Fruit fly (Drosophila melanogaster) whole organism, embryonic: ENCODE measurements around the gene CG32267.

Experiments
- Abd-B ChIP-seq: fragments of 200-800 bp; sonication (Bioruptor generic); optimal IDR thresholded peaks from 2 replicates; lab custom pipeline; 2018; ENCODE audit warnings: missing biosample characterization, mild to moderate bottlenecking, missing genetic modification characterization, moderate library complexity
- CG10147 ChIP-seq: fragments of 200-800 bp; sonication (Bioruptor generic); optimal IDR thresholded peaks from 2 replicates; lab custom pipeline; 2019; ENCODE audit warnings: missing biosample characterization, mild to moderate bottlenecking, missing genetic modification characterization, moderate library complexity
- CG11560 ChIP-seq: fragments of 200-800 bp; sonication (Bioruptor generic); IDR thresholded peaks from 3 replicates; pipeline ENCODE4 v1.3.6; 2022; ENCODE audit warnings: missing biosample characterization, missing genetic modification characterization
- CG11695 ChIP-seq: fragments of 200-800 bp; sonication (Bioruptor generic); IDR thresholded peaks from 3 replicates; pipeline ENCODE4 v1.3.6; 2022; ENCODE audit warnings: missing biosample characterization, missing genetic modification characterization
- CG16779 ChIP-seq: fragments of 200-800 bp; sonication (Bioruptor generic); IDR thresholded peaks from 2 replicates; pipeline ENCODE4 v1.3.6; 2022; ENCODE audit warnings: missing biosample characterization, missing genetic modification characterization
- CG31441 ChIP-seq: fragments of 200-800 bp; sonication (Bioruptor generic); IDR thresholded peaks from 2 replicates; pipeline ENCODE4 v1.3.6; 2022; ENCODE audit warnings: missing biosample characterization, missing genetic modification characterization
- CG32532 ChIP-seq: fragments of 200-800 bp; sonication (Bioruptor generic); IDR thresholded peaks from 2 replicates; pipeline ENCODE4 v1.3.6; 2022; ENCODE audit warnings: missing biosample characterization, missing genetic modification characterization
- CG3407 ChIP-seq: fragments of 200-800 bp; sonication (Bioruptor generic); optimal IDR thresholded peaks from 2 replicates; lab custom pipeline; 2018; ENCODE audit warnings: missing biosample characterization, mild to moderate bottlenecking, missing genetic modification characterization
- CG3726 ChIP-seq: fragments of 200-800 bp; sonication (Bioruptor generic); IDR thresholded peaks from 3 replicates; pipeline ENCODE4, ENCODE4 v1.3.6; 2022; ENCODE audit warnings: missing biosample characterization, missing genetic modification characterization
- CG4360 ChIP-seq: fragments of 200-800 bp; sonication (Bioruptor generic); IDR thresholded peaks from 2 replicates; pipeline ENCODE4 v1.3.6; 2022; ENCODE audit warnings: missing biosample characterization, missing genetic modification characterization
- CG4707 ChIP-seq: fragments of 200-800 bp; sonication (Bioruptor generic); optimal IDR thresholded peaks from 2 replicates; lab custom pipeline; 2018; ENCODE audit warnings: missing biosample characterization, mild to moderate bottlenecking, missing genetic modification characterization, moderate library complexity
- CG6175 ChIP-seq: fragments of 200-800 bp; sonication (Bioruptor generic); IDR thresholded peaks from 3 replicates; pipeline ENCODE4 v1.3.6; 2022; ENCODE audit warnings: missing biosample characterization, missing genetic modification characterization
- CG7271 ChIP-seq: fragments of 200-800 bp; sonication (Bioruptor generic); optimal IDR thresholded peaks from 2 replicates; lab custom pipeline; 2018; ENCODE audit warnings: missing biosample characterization, mild to moderate bottlenecking, missing genetic modification characterization, moderate library complexity
- D19A ChIP-seq: fragments of 200-800 bp; optimal IDR thresholded peaks from 3 replicates; lab custom pipeline; 2019; ENCODE audit warnings: missing biosample characterization, mild to moderate bottlenecking, missing genetic modification characterization, moderate library complexity
- HLH54F ChIP-seq: fragments of 200-800 bp; sonication (Bioruptor generic); optimal IDR thresholded peaks from 3 replicates; lab custom pipeline; 2016; ENCODE audit warnings: missing biosample characterization, missing genetic modification characterization
- Hand ChIP-seq: fragments of 200-800 bp; sonication (Bioruptor generic); optimal IDR thresholded peaks from 2 replicates; lab custom pipeline; 2017; ENCODE audit warnings: mild to moderate bottlenecking, missing biosample characterization, missing genetic modification reagents, missing genetic modification characterization
- HmgZ ChIP-seq: fragments of 200-800 bp; sonication (Bioruptor generic); optimal IDR thresholded peaks from 2 replicates; lab custom pipeline; 2018; ENCODE audit warnings: missing biosample characterization, mild to moderate bottlenecking, missing genetic modification characterization
- Lim3 ChIP-seq: fragments of 200-800 bp; sonication (Bioruptor generic); IDR thresholded peaks from 2 replicates; pipeline ENCODE4 v1.3.6; 2022; ENCODE audit warnings: missing biosample characterization, missing genetic modification characterization
- Nf-YC ChIP-seq: fragments of 200-800 bp; optimal IDR thresholded peaks from 3 replicates; lab custom pipeline; 2019; ENCODE audit warnings: missing biosample characterization, mild to moderate bottlenecking, missing genetic modification characterization, moderate library complexity
- NfI ChIP-seq: fragments of 200-800 bp; sonication (Bioruptor generic); optimal IDR thresholded peaks from 3 replicates; lab custom pipeline; 2018; ENCODE audit warnings: missing biosample characterization, mild to moderate bottlenecking, missing genetic modification characterization, moderate library complexity
- Opbp ChIP-seq: fragments of 200-800 bp; sonication (Bioruptor generic); IDR thresholded peaks from 3 replicates; pipeline ENCODE4 v1.3.6; 2022; ENCODE audit warnings: missing biosample characterization, missing genetic modification characterization; ENCODE audit not compliant: partially characterized antibody
- Optix ChIP-seq: fragments of 200-800 bp; sonication (Bioruptor generic); IDR thresholded peaks from 3 replicates; pipeline ENCODE4 v1.3.6; 2022; ENCODE audit warnings: missing biosample characterization, missing genetic modification characterization
- Sox102F ChIP-seq: fragments of 200-800 bp; sonication (Bioruptor generic); optimal IDR thresholded peaks from 2 replicates; lab custom pipeline; 2018; ENCODE audit warnings: missing biosample characterization, mild to moderate bottlenecking, missing genetic modification characterization, moderate library complexity
- Ssrp ChIP-seq: fragments of 200-800 bp; sonication (Bioruptor generic); optimal IDR thresholded peaks from 2 replicates; lab custom pipeline; 2018; ENCODE audit warnings: missing biosample characterization, mild to moderate bottlenecking, missing genetic modification characterization, moderate library complexity
- Stat92E ChIP-seq, 3 experiments: fragments of >200 bp in 2 of 3; fragments of 200-800 bp in 1 of 3; sonication (Bioruptor generic) in 1 of 3; optimal IDR thresholded peaks; 2 replicates each; lab custom pipeline; 2017 to 2019; ENCODE audit warnings: missing biosample characterization in 3 of 3, missing genetic modification characterization in 3 of 3, mild to moderate bottlenecking in 1 of 3, moderate library complexity in 1 of 3
- Trl ChIP-seq, 3 experiments: fragments of >200 bp in 2 of 3; fragments of 200-800 bp in 1 of 3; sonication (Bioruptor generic) in 1 of 3; optimal IDR thresholded peaks; 2 replicates in 1 of 3; 3 replicates in 2 of 3; lab custom pipeline; 2016 to 2017; ENCODE audit warnings: missing biosample characterization in 1 of 3, missing genetic modification characterization in 1 of 3
- YL-1 ChIP-seq: fragments of 200-800 bp; sonication (Bioruptor generic); optimal IDR thresholded peaks from 3 replicates; lab custom pipeline; 2017; ENCODE audit warnings: missing biosample characterization, mild to moderate bottlenecking, missing genetic modification characterization
- ab ChIP-seq: fragments of 200-800 bp; sonication (Bioruptor generic); optimal IDR thresholded peaks from 2 replicates; lab custom pipeline; 2016; ENCODE audit warnings: missing biosample characterization, missing genetic modification characterization
- abd-A ChIP-seq: fragments of 200-800 bp; sonication (Bioruptor generic); optimal IDR thresholded peaks from 3 replicates; lab custom pipeline; 2019; ENCODE audit warnings: missing biosample characterization, mild to moderate bottlenecking, missing genetic modification characterization, moderate library complexity
- ara ChIP-seq: fragments of 200-800 bp; sonication (Bioruptor generic); IDR thresholded peaks from 2 replicates; pipeline ENCODE4 v1.3.6; 2022; ENCODE audit warnings: missing biosample characterization, missing genetic modification characterization
- caup ChIP-seq: fragments of 200-800 bp; sonication (Bioruptor generic); optimal IDR thresholded peaks from 3 replicates; lab custom pipeline; 2017; ENCODE audit warnings: missing biosample characterization, mild to moderate bottlenecking, missing genetic modification characterization, moderate library complexity; ENCODE audit not compliant: severe bottlenecking
- cg ChIP-seq: fragments of 200-800 bp; sonication (Bioruptor generic); optimal IDR thresholded peaks from 3 replicates; lab custom pipeline; 2019; ENCODE audit warnings: missing biosample characterization, mild to moderate bottlenecking, missing genetic modification characterization, moderate library complexity
- cwo ChIP-seq: fragments of 200-800 bp; sonication (Bioruptor generic); optimal IDR thresholded peaks from 3 replicates; lab custom pipeline; 2017; ENCODE audit warnings: missing biosample characterization, missing genetic modification characterization, mild to moderate bottlenecking, moderate library complexity, missing genetic modification reagents
- dm ChIP-seq: fragments of 200-800 bp; sonication (Bioruptor generic); optimal IDR thresholded peaks from 3 replicates; lab custom pipeline; 2016; ENCODE audit warnings: missing biosample characterization, missing genetic modification characterization
- dmrt99B ChIP-seq: fragments of 200-800 bp; sonication (Bioruptor generic); optimal IDR thresholded peaks from 2 replicates; lab custom pipeline; 2018; ENCODE audit warnings: missing biosample characterization, mild to moderate bottlenecking, missing genetic modification characterization, moderate library complexity
- dpn ChIP-seq, 2 experiments: fragments of 200-800 bp; sonication (Bioruptor generic); optimal IDR thresholded peaks; 3 replicates each; lab custom pipeline; 2016; ENCODE audit warnings: missing biosample characterization in 2 of 2, missing genetic modification characterization in 2 of 2
- eve ChIP-seq, 2 experiments: fragments of >200 bp; optimal IDR thresholded peaks; 2 replicates each; lab custom pipeline; 2017; ENCODE audit warnings: missing biosample characterization in 2 of 2, missing genetic modification characterization in 2 of 2
- fd3F ChIP-seq: fragments of 200-800 bp; sonication (Bioruptor generic); optimal IDR thresholded peaks from 2 replicates; lab custom pipeline; 2018; ENCODE audit warnings: missing biosample characterization, mild to moderate bottlenecking, missing genetic modification characterization, moderate library complexity
- fd64A ChIP-seq: fragments of 200-800 bp; sonication (Bioruptor generic); optimal IDR thresholded peaks from 3 replicates; lab custom pipeline; 2018; ENCODE audit warnings: missing biosample characterization, mild to moderate bottlenecking, missing genetic modification characterization
- gro ChIP-seq: fragments of 200-800 bp; sonication (Bioruptor generic); optimal IDR thresholded peaks from 2 replicates; lab custom pipeline; 2016; ENCODE audit warnings: missing biosample characterization, missing genetic modification characterization
- gsb-n ChIP-seq: fragments of 200-800 bp; sonication (Bioruptor generic); optimal IDR thresholded peaks from 3 replicates; lab custom pipeline; 2018; ENCODE audit warnings: missing biosample characterization, mild to moderate bottlenecking, missing genetic modification characterization
- knrl ChIP-seq: fragments of 200-800 bp; sonication (Bioruptor generic); IDR thresholded peaks from 3 replicates; pipeline ENCODE4 v1.3.6; 2022; ENCODE audit warnings: missing biosample characterization, missing genetic modification characterization; ENCODE audit not compliant: partially characterized antibody
- pita ChIP-seq: fragments of 200-800 bp; sonication (Bioruptor generic); optimal IDR thresholded peaks from 2 replicates; lab custom pipeline; 2017; ENCODE audit warnings: missing biosample characterization, mild to moderate bottlenecking, missing genetic modification characterization
- prd ChIP-seq, 3 experiments: fragments of >200 bp in 2 of 3; fragments of 200-800 bp in 1 of 3; sonication (Bioruptor generic) in 1 of 3; optimal IDR thresholded peaks in 2 of 3; IDR thresholded peaks in 1 of 3; 2 replicates in 2 of 3; 3 replicates in 1 of 3; pipeline versions ENCODE4 v1.3.6 to Lab custom; 2017 to 2022; ENCODE audit warnings: missing biosample characterization in 1 of 3, missing genetic modification characterization in 1 of 3
- slou ChIP-seq: fragments of 200-800 bp; sonication (Bioruptor generic); optimal IDR thresholded peaks from 3 replicates; lab custom pipeline; 2016; ENCODE audit warnings: missing biosample characterization, missing genetic modification characterization
- usp ChIP-seq: fragments of >200 bp; optimal IDR thresholded peaks from 2 replicates; lab custom pipeline; 2017; ENCODE audit warnings: missing biosample characterization, missing genetic modification characterization
- zfh1 ChIP-seq: fragments of 200-800 bp; sonication (Bioruptor generic); IDR thresholded peaks from 3 replicates; pipeline ENCODE4 v1.3.6; 2022; ENCODE audit warnings: missing biosample characterization, missing genetic modification characterization

The CG32267 gene

dm6 chr3L:3432656-3433344 lies 39.1 kb downstream of the CG32267 start (continued):
- peak; percentile 83 for TF ChIP-seq cwo (GFP tag; lab: Kevin White, UChicago)
- TF ChIP-seq ara (GFP tag; lab: Robert Waterston, UW), result peak; percentile 70
- peak; percentile 73 for TF ChIP-seq D19A
- TF ChIP-seq CG11560 (tag; lab: Robert Waterston, UW), result peak; percentile 76
- TF ChIP-seq eve (GFP tag; optimal IDR thresholded peaks at IDR 0.05; lab: Kevin White, UChicago), result peak in 1 of 2 experiments; percentile 89
- no peak for TF ChIP-seq Stat92E (GFP tag; optimal IDR thresholded peaks at IDR 0.05; lab: Kevin White, UChicago)
- TF ChIP-seq caup (GFP tag; lab: Kevin White, UChicago), result peak; percentile 85
- peak; percentile 52 for TF ChIP-seq Nf-YC (tag; lab: Kevin White, UChicago)
- peak; percentile 59 for TF ChIP-seq HLH54F (GFP tag; lab: Kevin White, UChicago)
- TF ChIP-seq prd (optimal IDR thresholded peaks at IDR 0.05; lab: Kevin White, UChicago), result no peak
- TF ChIP-seq prd (GFP tag; IDR thresholded peaks at IDR 0.05; lab: Robert Waterston, UW), result peak; percentile 89
- TF ChIP-seq pita (GFP tag; lab: Kevin White, UChicago), result no peak
- TF ChIP-seq Lim3, result no peak
- no peak for TF ChIP-seq usp (GFP tag; lab: Kevin White, UChicago)
- 0 out of 3 replicates have a peak, but pooled peaks have one; percentile 47 for TF ChIP-seq Optix (GFP tag; lab: Robert Waterston, UW)
- peak; percentile 84 for TF ChIP-seq fd3F (GFP tag; lab: Kevin White, UChicago)
- peak; percentile 2 for TF ChIP-seq YL-1 (GFP tag; lab: Kevin White, UChicago)
- TF ChIP-seq CG3726 (GFP tag; lab: Robert Waterston, UW), result peak; percentile 79; the same call in 1 of the 3 replicates
- TF ChIP-seq knrl (GFP tag; lab: Robert Waterston, UW), result no peak
- peak; percentile 73 for TF ChIP-seq Abd-B (GFP tag; lab: Kevin White, UChicago)
- peak; percentile 36; the same call in 1 of the 3 replicates for TF ChIP-seq CG6175 (GFP tag; lab: Robert Waterston, UW)
- TF ChIP-seq CG32532 (GFP tag; lab: Robert Waterston, UW), result peak; percentile 90
- TF ChIP-seq abd-A, result peak; percentile 11
- TF ChIP-seq gsb-n (tag; lab: Kevin White, UChicago), result peak; percentile 51
- TF ChIP-seq ab, result no peak
- peak; percentile 91 for TF ChIP-seq Sox102F
- TF ChIP-seq CG10147, result peak; percentile 80
- peak; percentile 75 for TF ChIP-seq NfI (GFP tag; lab: Kevin White, UChicago)
- TF ChIP-seq CG11695, result peak; percentile 82
- TF ChIP-seq CG3407 (GFP tag; lab: Kevin White, UChicago), result peak; percentile 63
- peak; percentile 23 for TF ChIP-seq gro
- no peak for TF ChIP-seq Opbp (GFP tag; lab: Robert Waterston, UW)
- TF ChIP-seq CG4707 (GFP tag; lab: Kevin White, UChicago), result peak; percentile 20
- no peak for TF ChIP-seq Trl (optimal IDR thresholded peaks at IDR 0.05; lab: Kevin White, UChicago)
- no peak for TF ChIP-seq Trl (GFP tag; optimal IDR thresholded peaks at IDR 0.05; lab: Kevin White, UChicago)
- peak; percentile 78 for TF ChIP-seq Hand (GFP tag; lab: Kevin White, UChicago)
- peak; percentile 78 for TF ChIP-seq Ssrp (tag; lab: Kevin White, UChicago)
- peak; percentile 52 to 85 for TF ChIP-seq dpn (GFP tag; optimal IDR thresholded peaks at IDR 0.05; lab: Kevin White, UChicago)
- no peak for TF ChIP-seq CG16779 (GFP tag; lab: Robert Waterston, UW)
- TF ChIP-seq CG7271 (tag; lab: Kevin White, UChicago), result no peak
- no peak for TF ChIP-seq cg (GFP tag; lab: Kevin White, UChicago)
- TF ChIP-seq fd64A (GFP tag; lab: Kevin White, UChicago), result peak; percentile 27
- TF ChIP-seq dmrt99B (tag; lab: Kevin White, UChicago), result peak; percentile 91
- TF ChIP-seq slou (GFP tag; lab: Kevin White, UChicago), result peak; percentile 62
- TF ChIP-seq dm (GFP tag; lab: Kevin White, UChicago), result no peak
- TF ChIP-seq CG4360 (GFP tag; lab: Robert Waterston, UW), result peak; percentile 39; the same call in 1 of the 2 replicates
- TF ChIP-seq HmgZ (tag; lab: Kevin White, UChicago), result peak; percentile 82
- peak; percentile 84 for TF ChIP-seq zfh1 (GFP tag; lab: Robert Waterston, UW)
- peak; percentile 87 for TF ChIP-seq CG31441
